Fruit fly (Drosophila melanogaster) whole organism, embryonic: ENCODE data around the gene CG6067.

ENCODE experiments used
- Asciz ChIP-seq: fragments of 200-800 bp; sonication (Bioruptor generic); optimal IDR thresholded peaks from 2 replicates; lab custom pipeline; 2017; ENCODE audit warnings: missing biosample characterization, mild to moderate bottlenecking, missing genetic modification characterization, missing genetic modification reagents
- B-H1 ChIP-seq: fragments of 200-800 bp; sonication (Bioruptor generic); IDR thresholded peaks from 3 replicates; pipeline ENCODE4 v1.3.6; 2022; ENCODE audit warnings: missing biosample characterization, missing genetic modification characterization
- CG10565 ChIP-seq: fragments of 200-800 bp; sonication (Bioruptor generic); optimal IDR thresholded peaks from 3 replicates; lab custom pipeline; 2016; ENCODE audit warnings: missing biosample characterization, mild to moderate bottlenecking, missing genetic modification characterization
- CG10654 ChIP-seq: fragments of 200-800 bp; sonication (Bioruptor generic); optimal IDR thresholded peaks from 2 replicates; lab custom pipeline; 2016; ENCODE audit warnings: missing biosample characterization, missing genetic modification characterization
- CG11247 ChIP-seq: fragments of 200-800 bp; sonication (Bioruptor generic); IDR thresholded peaks from 2 replicates; pipeline ENCODE4 v1.3.6; 2022; ENCODE audit warnings: missing biosample characterization, missing genetic modification characterization
- CG11696 ChIP-seq: fragments of 200-800 bp; sonication (Bioruptor generic); IDR thresholded peaks from 2 replicates; pipeline ENCODE4 v1.3.6; 2022; ENCODE audit warnings: missing biosample characterization, missing genetic modification characterization
- CG13624 ChIP-seq: fragments of 200-800 bp; sonication (Bioruptor generic); optimal IDR thresholded peaks from 2 replicates; lab custom pipeline; 2016; ENCODE audit warnings: missing biosample characterization, missing genetic modification characterization
- CG14050 ChIP-seq: fragments of 200-800 bp; sonication (Bioruptor generic); IDR thresholded peaks from 3 replicates; pipeline ENCODE4 v1.3.6; 2022; ENCODE audit warnings: missing biosample characterization, missing genetic modification characterization
- CG15073 ChIP-seq: fragments of 200-800 bp; sonication (Bioruptor generic); optimal IDR thresholded peaks from 2 replicates; lab custom pipeline; 2016; ENCODE audit warnings: missing biosample characterization, missing genetic modification characterization
- CG15269 ChIP-seq: fragments of 200-800 bp; sonication (Bioruptor generic); optimal IDR thresholded peaks from 2 replicates; lab custom pipeline; 2018; ENCODE audit warnings: missing biosample characterization, mild to moderate bottlenecking, missing genetic modification characterization, moderate library complexity
- CG18262 ChIP-seq: fragments of 200-800 bp; optimal IDR thresholded peaks from 3 replicates; lab custom pipeline; 2019; ENCODE audit warnings: missing biosample characterization, mild to moderate bottlenecking, missing genetic modification characterization, moderate library complexity
- CG18599 ChIP-seq: fragments of 200-800 bp; sonication (Bioruptor generic); optimal IDR thresholded peaks from 3 replicates; lab custom pipeline; 2017; ENCODE audit warnings: missing biosample characterization, missing genetic modification characterization, mild to moderate bottlenecking, moderate library complexity, missing genetic modification reagents
- CG18619 ChIP-seq: fragments of 200-800 bp; sonication (Bioruptor generic); optimal IDR thresholded peaks from 3 replicates; lab custom pipeline; 2017; ENCODE audit warnings: missing biosample characterization, mild to moderate bottlenecking, missing genetic modification characterization
- CG2678 ChIP-seq: fragments of 200-800 bp; sonication (Bioruptor generic); optimal IDR thresholded peaks from 3 replicates; lab custom pipeline; 2019; ENCODE audit warnings: missing biosample characterization, mild to moderate bottlenecking, missing genetic modification characterization, moderate library complexity
- CG2889 ChIP-seq: fragments of 200-800 bp; sonication (Bioruptor generic); IDR thresholded peaks from 3 replicates; pipeline ENCODE4 v1.3.6; 2022; ENCODE audit warnings: missing biosample characterization, missing genetic modification characterization
- CG31441 ChIP-seq: fragments of 200-800 bp; sonication (Bioruptor generic); IDR thresholded peaks from 2 replicates; pipeline ENCODE4 v1.3.6; 2022; ENCODE audit warnings: missing biosample characterization, missing genetic modification characterization
- CG5245 ChIP-seq: fragments of 200-800 bp; sonication (Bioruptor generic); optimal IDR thresholded peaks from 3 replicates; lab custom pipeline; 2016; ENCODE audit warnings: missing biosample characterization, missing genetic modification characterization
- CG9797 ChIP-seq: fragments of 200-800 bp; sonication (Bioruptor generic); optimal IDR thresholded peaks from 3 replicates; lab custom pipeline; 2018; ENCODE audit warnings: missing biosample characterization, mild to moderate bottlenecking, missing genetic modification characterization
- CHES-1-like ChIP-seq: fragments of 200-800 bp; sonication (Bioruptor generic); optimal IDR thresholded peaks from 2 replicates; lab custom pipeline; 2016; ENCODE audit warnings: missing biosample characterization, missing genetic modification characterization
- D19B ChIP-seq: fragments of 200-800 bp; sonication (Bioruptor generic); optimal IDR thresholded peaks from 2 replicates; lab custom pipeline; 2017; ENCODE audit warnings: missing biosample characterization, mild to moderate bottlenecking, missing genetic modification characterization
- Dbx ChIP-seq: fragments of 200-800 bp; sonication (Bioruptor generic); IDR thresholded peaks from 3 replicates; pipeline ENCODE4 v1.3.6; 2022; ENCODE audit warnings: missing biosample characterization, missing genetic modification characterization
- Eip74EF ChIP-seq, 2 experiments: fragments of 200-800 bp in 1 of 2; fragments of >200 bp in 1 of 2; sonication (Bioruptor generic) in 1 of 2; optimal IDR thresholded peaks; 2 replicates each; lab custom pipeline; 2017 to 2019; ENCODE audit warnings: missing biosample characterization in 2 of 2, missing genetic modification characterization in 2 of 2, mild to moderate bottlenecking in 1 of 2, moderate library complexity in 1 of 2
- Hr78 ChIP-seq, 2 experiments: fragments of 200-800 bp in 1 of 2; fragments of >200 bp in 1 of 2; sonication (Bioruptor generic) in 1 of 2; optimal IDR thresholded peaks; 2 replicates each; lab custom pipeline; 2017 to 2019; ENCODE audit warnings: missing biosample characterization in 2 of 2, missing genetic modification characterization in 2 of 2, mild to moderate bottlenecking in 1 of 2, moderate library complexity in 1 of 2
- Lhr ChIP-seq: fragments of 200-800 bp; sonication (Bioruptor generic); optimal IDR thresholded peaks from 3 replicates; lab custom pipeline; 2017; ENCODE audit warnings: mild to moderate bottlenecking, missing biosample characterization, missing genetic modification reagents, missing genetic modification characterization
- Neu2 ChIP-seq: fragments of 200-800 bp; sonication (Bioruptor generic); optimal IDR thresholded peaks from 3 replicates; lab custom pipeline; 2016; ENCODE audit warnings: missing biosample characterization, missing genetic modification characterization, borderline replicate concordance
- Oli ChIP-seq: fragments of 200-800 bp; sonication (Bioruptor generic); optimal IDR thresholded peaks from 2 replicates; lab custom pipeline; 2018; ENCODE audit warnings: missing biosample characterization, mild to moderate bottlenecking, missing genetic modification characterization, moderate library complexity
- Sin3A ChIP-seq: fragments of >200 bp; optimal IDR thresholded peaks from 2 replicates; lab custom pipeline; 2018
- Usf ChIP-seq: fragments of 200-800 bp; sonication (Bioruptor generic); optimal IDR thresholded peaks from 2 replicates; lab custom pipeline; 2017; ENCODE audit warnings: missing genotype, missing biosample characterization, missing genetic modification characterization
- aop ChIP-seq: fragments of 200-800 bp; sonication (Bioruptor generic); IDR thresholded peaks from 2 replicates; pipeline ENCODE4 v1.3.6; 2022; ENCODE audit warnings: missing biosample characterization, missing genetic modification characterization
- ato ChIP-seq: fragments of 200-800 bp; sonication (Bioruptor generic); IDR thresholded peaks from 2 replicates; pipeline ENCODE4 v1.3.6; 2022; ENCODE audit warnings: missing biosample characterization, missing genetic modification characterization; ENCODE audit not compliant: partially characterized antibody
- bcd ChIP-seq: fragments of 200-800 bp; sonication (Bioruptor generic); optimal IDR thresholded peaks from 2 replicates; lab custom pipeline; 2017; ENCODE audit warnings: missing biosample characterization, mild to moderate bottlenecking, missing genetic modification characterization
- chif ChIP-seq, 2 experiments: fragments of 200-800 bp; sonication (Bioruptor generic); optimal IDR thresholded peaks; 3 replicates each; lab custom pipeline; 2016; ENCODE audit warnings: missing biosample characterization in 2 of 2, missing genetic modification characterization in 2 of 2
- eve ChIP-seq, 2 experiments: fragments of >200 bp; optimal IDR thresholded peaks; 2 replicates each; lab custom pipeline; 2017; ENCODE audit warnings: missing biosample characterization in 2 of 2, missing genetic modification characterization in 2 of 2
- ewg ChIP-seq: fragments of 200-800 bp; sonication (Bioruptor generic); optimal IDR thresholded peaks from 3 replicates; lab custom pipeline; 2017; ENCODE audit warnings: mild to moderate bottlenecking, missing biosample characterization, missing genetic modification reagents, missing genetic modification characterization
- fd102C ChIP-seq: fragments of 200-800 bp; sonication (Bioruptor generic); optimal IDR thresholded peaks from 2 replicates; lab custom pipeline; 2018; ENCODE audit warnings: missing biosample characterization, mild to moderate bottlenecking, missing genetic modification characterization, moderate library complexity
- fd3F ChIP-seq: fragments of 200-800 bp; sonication (Bioruptor generic); optimal IDR thresholded peaks from 2 replicates; lab custom pipeline; 2018; ENCODE audit warnings: missing biosample characterization, mild to moderate bottlenecking, missing genetic modification characterization, moderate library complexity
- fu2 ChIP-seq: fragments of 200-800 bp; sonication (Bioruptor generic); optimal IDR thresholded peaks from 2 replicates; lab custom pipeline; 2016; ENCODE audit warnings: missing biosample characterization, missing genetic modification characterization
- gsb-n ChIP-seq: fragments of 200-800 bp; sonication (Bioruptor generic); optimal IDR thresholded peaks from 3 replicates; lab custom pipeline; 2018; ENCODE audit warnings: missing biosample characterization, mild to moderate bottlenecking, missing genetic modification characterization
- ham ChIP-seq: fragments of 200-800 bp; sonication (Bioruptor generic); IDR thresholded peaks from 2 replicates; pipeline ENCODE4 v1.3.6; 2022; ENCODE audit warnings: missing biosample characterization, missing genetic modification characterization
- her ChIP-seq: fragments of 200-800 bp; sonication (Bioruptor generic); optimal IDR thresholded peaks from 2 replicates; lab custom pipeline; 2016; ENCODE audit warnings: missing biosample characterization, missing genetic modification characterization
- hkb ChIP-seq, 2 experiments: fragments of 200-800 bp in 1 of 2; fragments of >200 bp in 1 of 2; sonication (Bioruptor generic) in 1 of 2; IDR thresholded peaks in 1 of 2; optimal IDR thresholded peaks in 1 of 2; 2 replicates each; pipeline versions ENCODE4 v1.3.6 to Lab custom; 2017 to 2022; ENCODE audit warnings: missing biosample characterization in 1 of 2, missing genetic modification characterization in 1 of 2
- inv ChIP-seq: fragments of 200-800 bp; sonication (Bioruptor generic); IDR thresholded peaks from 2 replicates; pipeline ENCODE4 v1.3.6; 2022; ENCODE audit warnings: missing biosample characterization, missing genetic modification characterization; ENCODE audit not compliant: partially characterized antibody
- lbe ChIP-seq: fragments of 200-800 bp; sonication (Bioruptor generic); optimal IDR thresholded peaks from 2 replicates; lab custom pipeline; 2016; ENCODE audit warnings: missing biosample characterization, mild to moderate bottlenecking, missing genetic modification characterization
- pita ChIP-seq: fragments of 200-800 bp; sonication (Bioruptor generic); optimal IDR thresholded peaks from 2 replicates; lab custom pipeline; 2017; ENCODE audit warnings: missing biosample characterization, mild to moderate bottlenecking, missing genetic modification characterization
- pnt ChIP-seq: fragments of 200-800 bp; sonication (Bioruptor generic); optimal IDR thresholded peaks from 3 replicates; lab custom pipeline; 2016; ENCODE audit warnings: missing biosample characterization, missing genetic modification characterization
- slp2 ChIP-seq: fragments of 200-800 bp; sonication (Bioruptor generic); optimal IDR thresholded peaks from 2 replicates; lab custom pipeline; 2016; ENCODE audit warnings: missing biosample characterization, missing genetic modification characterization
- sug ChIP-seq: fragments of 200-800 bp; optimal IDR thresholded peaks from 2 replicates; lab custom pipeline; 2019; ENCODE audit warnings: missing biosample characterization, mild to moderate bottlenecking, missing genetic modification characterization, moderate library complexity
- tap ChIP-seq: fragments of 200-800 bp; optimal IDR thresholded peaks from 3 replicates; lab custom pipeline; 2019; ENCODE audit warnings: missing biosample characterization, mild to moderate bottlenecking, missing genetic modification characterization, moderate library complexity
- wdn ChIP-seq: fragments of 200-800 bp; sonication (Bioruptor generic); IDR thresholded peaks from 2 replicates; pipeline ENCODE4 v1.3.6; 2022; ENCODE audit warnings: missing biosample characterization, missing genetic modification characterization

The CG6067 gene

dm6 chrX:5968094-5968723 is 12.8 kb downstream of the CG6067 start (continued):
- no peak for TF ChIP-seq CG18619 (GFP tag; lab: Kevin White, UChicago)
- no peak for TF ChIP-seq CG10654 (GFP tag; lab: Kevin White, UChicago)
- no peak for TF ChIP-seq Lhr (GFP tag; lab: Kevin White, UChicago)
- TF ChIP-seq Neu2, result no peak
- TF ChIP-seq aop (GFP tag; lab: Robert Waterston, UW), result no peak
- TF ChIP-seq CG14050 (GFP tag; lab: Robert Waterston, UW), result peak; percentile 14; the same call in 1 of the 3 replicates
- TF ChIP-seq Sin3A (lab: Kevin White, UChicago), result no peak
- TF ChIP-seq chif (GFP tag; optimal IDR thresholded peaks at IDR 0.05; lab: Kevin White, UChicago), result peak; percentile 21 to 45
- no peak for TF ChIP-seq B-H1
- peak; percentile 40 for TF ChIP-seq CG5245 (GFP tag; lab: Kevin White, UChicago)
- no peak for TF ChIP-seq Dbx
- TF ChIP-seq Eip74EF (GFP tag; optimal IDR thresholded peaks at IDR 0.05; lab: Kevin White, UChicago), result no peak
- TF ChIP-seq gsb-n (tag; lab: Kevin White, UChicago), result no peak
- no peak for TF ChIP-seq Asciz
- no peak for TF ChIP-seq wdn
- no peak for TF ChIP-seq Hr78 (GFP tag; optimal IDR thresholded peaks at IDR 0.05; lab: Kevin White, UChicago)
- no peak for TF ChIP-seq sug (tag; lab: Kevin White, UChicago)
- no peak for TF ChIP-seq Usf
- no peak for TF ChIP-seq CG13624
- peak; percentile 15; the same call in 1 of the 2 replicates for TF ChIP-seq CG11247 (GFP tag; lab: Robert Waterston, UW)
- peak; percentile 37; the same call in 1 of the 2 replicates for TF ChIP-seq CG31441
- no peak for TF ChIP-seq fu2
- no peak for TF ChIP-seq D19B (GFP tag; lab: Kevin White, UChicago)
- no peak for TF ChIP-seq CG2889 (GFP tag; lab: Robert Waterston, UW)
- TF ChIP-seq CG18262 (tag; lab: Kevin White, UChicago), result peak; percentile 65
- no peak for TF ChIP-seq hkb (optimal IDR thresholded peaks at IDR 0.05; lab: Kevin White, UChicago)
- no peak for TF ChIP-seq hkb (GFP tag; IDR thresholded peaks at IDR 0.05; lab: Robert Waterston, UW)
- TF ChIP-seq inv, result no peak
- no peak for TF ChIP-seq CG18599 (GFP tag; lab: Kevin White, UChicago)
- no peak for TF ChIP-seq ato
- no peak for TF ChIP-seq CG15073 (GFP tag; lab: Kevin White, UChicago)
- no peak for TF ChIP-seq CHES-1-like
- TF ChIP-seq tap (tag; lab: Kevin White, UChicago), result no peak
- no peak for TF ChIP-seq CG15269 (tag; lab: Kevin White, UChicago)
- TF ChIP-seq CG9797 (GFP tag; lab: Kevin White, UChicago), result no peak
- TF ChIP-seq CG2678 (tag; lab: Kevin White, UChicago), result peak; percentile 24
- TF ChIP-seq slp2 (GFP tag; lab: Kevin White, UChicago), result no peak
- no peak for TF ChIP-seq ham (GFP tag; lab: Robert Waterston, UW)
- peak; percentile 81 for TF ChIP-seq CG11696 (GFP tag; lab: Robert Waterston, UW)
- TF ChIP-seq fd3F (GFP tag; lab: Kevin White, UChicago), result no peak
- no peak for TF ChIP-seq fd102C (GFP tag; lab: Kevin White, UChicago)
- TF ChIP-seq ewg (GFP tag; lab: Kevin White, UChicago), result peak; percentile 20
- TF ChIP-seq Oli, result peak; percentile 50
- no peak for TF ChIP-seq CG10565
- no peak for TF ChIP-seq bcd (GFP tag; lab: Kevin White, UChicago)
- peak; percentile 21 for TF ChIP-seq pnt (GFP tag; lab: Kevin White, UChicago)
- peak in 1 of 2 experiments; percentile 38 for TF ChIP-seq eve (GFP tag; optimal IDR thresholded peaks at IDR 0.05; lab: Kevin White, UChicago)
- TF ChIP-seq pita (GFP tag; lab: Kevin White, UChicago), result no peak
- no peak for TF ChIP-seq her (GFP tag; lab: Kevin White, UChicago)
- TF ChIP-seq lbe (GFP tag; lab: Kevin White, UChicago), result no peak
